Worm (Caenorhabditis elegans): ENCODE measurements around the gene C06H5.13.

C06H5.13 gene

DNA sequence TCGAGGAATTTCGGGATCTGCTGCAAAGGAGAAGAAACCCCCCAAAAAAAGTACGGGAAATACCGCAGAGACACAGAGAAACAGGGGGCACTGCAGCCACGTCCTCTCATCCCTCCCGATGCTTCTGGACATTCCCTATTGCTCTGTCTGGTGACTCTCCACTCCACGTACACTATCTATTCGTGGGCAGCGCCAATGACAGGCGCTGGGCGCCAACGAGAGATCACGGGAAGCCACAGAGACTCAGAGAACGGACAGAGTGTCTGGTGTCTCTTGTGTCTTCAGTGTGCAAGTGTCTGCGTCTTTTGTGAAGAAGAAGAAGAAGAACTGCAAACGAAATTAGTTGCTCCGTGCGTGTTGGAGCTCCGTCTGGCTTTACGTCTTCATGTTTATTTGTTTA lies 39.6 kb downstream of the C06H5.13 start:
- TF ChIP-seq zag-1 (tag; optimal IDR thresholded peaks at IDR 0.05) (peak; percentile 74), ceh-16 (tag; optimal IDR thresholded peaks at IDR 0.05) (peak; percentile 23), mdl-1 (tag; optimal IDR thresholded peaks at IDR 0.05) (peak; percentile 34 to 74), aly-2 (tag; optimal IDR thresholded peaks at IDR 0.05) (no peak), Y55F3AM.14 (GFP tag; optimal IDR thresholded peaks at IDR 0.05) (no peak), nhr-23 (tag; optimal IDR thresholded peaks at IDR 0.05) (no peak), nhr-11 (tag; optimal IDR thresholded peaks at IDR 0.05) (no peak), ztf-11 (tag; optimal IDR thresholded peaks at IDR 0.05) (peak; percentile 2), nhr-237 (tag; optimal IDR thresholded peaks at IDR 0.05) (peak; percentile 32), sma-9 (GFP tag; optimal IDR thresholded peaks at IDR 0.05) (peak; percentile 80), sma-9 (tag; optimal IDR thresholded peaks at IDR 0.05) (no peak), lsy-2 (tag; optimal IDR thresholded peaks at IDR 0.05) (peak; percentile 72 to 91), nhr-25 (tag; optimal IDR thresholded peaks at IDR 0.05) (peak; percentile 33), ztf-4 (tag; optimal IDR thresholded peaks at IDR 0.05) (no peak), F13H6.1 (tag; optimal IDR thresholded peaks at IDR 0.05) (peak; percentile 94), ceh-82 (tag; optimal IDR thresholded peaks at IDR 0.05) (no peak), nhr-21 (tag; optimal IDR thresholded peaks at IDR 0.05) (peak; percentile 67), mbf-1 (tag; optimal IDR thresholded peaks at IDR 0.05) (no peak), R02D3.7 (tag; optimal IDR thresholded peaks at IDR 0.05) (no peak), ZK546.5 (tag; optimal IDR thresholded peaks at IDR 0.05) (no peak), egl-27 (tag; optimal IDR thresholded peaks at IDR 0.05) (peak; percentile 80), nhr-6 (tag; optimal IDR thresholded peaks at IDR 0.05) (peak; percentile 55), elt-1 (tag; optimal IDR thresholded peaks at IDR 0.05) (no peak), unc-55 (GFP tag; optimal IDR thresholded peaks at IDR 0.05) (peak; percentile 87), crh-2 (tag; optimal IDR thresholded peaks at IDR 0.05) (peak; percentile 96), C34F6.9 (tag; optimal IDR thresholded peaks at IDR 0.05) (peak; percentile 88), peb-1 (tag; optimal IDR thresholded peaks at IDR 0.05) (no peak), sma-3 (GFP tag; optimal IDR thresholded peaks at IDR 0.05) (peak; percentile 72), snpc-4 (tag; optimal IDR thresholded peaks at IDR 0.05) (peak; percentile 76), nhr-129 (tag; optimal IDR thresholded peaks at IDR 0.05) (peak; percentile 91), lin-11 (tag; optimal IDR thresholded peaks at IDR 0.05) (peak; percentile 91), blmp-1 (tag; optimal IDR thresholded peaks at IDR 0.05; ENCODE audit: insufficient read depth) (peak; percentile 29), mab-5 (tag; optimal IDR thresholded peaks at IDR 0.05) (peak; percentile 13), gmeb-1 (tag; optimal IDR thresholded peaks at IDR 0.05) (peak; percentile 52), fos-1 (tag; optimal IDR thresholded peaks at IDR 0.05) (peak; percentile 69), dmd-4 (tag; optimal IDR thresholded peaks at IDR 0.05) (no peak), skn-1 (tag; optimal IDR thresholded peaks at IDR 0.05) (no peak), nhr-77 (tag; optimal IDR thresholded peaks at IDR 0.05) (no peak), nhr-10 (tag; optimal IDR thresholded peaks at IDR 0.05) (no peak), unc-62 (GFP tag; optimal IDR thresholded peaks at IDR 0.05) (no peak), ama-1 (optimal IDR thresholded peaks at IDR 0.05) (no peak), lin-13 (GFP tag; optimal IDR thresholded peaks at IDR 0.05) (peak; percentile 78), sem-4 (tag; optimal IDR thresholded peaks at IDR 0.05) (peak; percentile 55)

DNA sequence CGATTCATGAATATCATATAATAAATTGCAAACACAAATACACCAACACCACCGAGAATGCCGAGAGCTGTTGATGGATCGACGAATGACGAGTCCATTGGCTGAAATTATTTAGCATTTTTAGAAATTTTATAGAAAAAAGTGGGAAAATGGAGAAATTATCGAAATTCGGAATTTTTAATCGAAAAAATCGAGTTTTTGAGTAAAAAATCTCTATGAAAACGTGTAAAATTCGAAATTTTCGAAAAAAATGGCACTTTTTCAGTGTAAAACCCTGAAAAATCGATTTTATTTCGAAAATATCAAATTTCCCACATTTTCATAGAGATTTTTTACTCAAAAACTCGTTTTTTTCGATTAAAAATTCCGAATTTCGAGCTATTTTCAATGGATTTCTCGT lies 41.7 kb downstream of the C06H5.13 start, which contains the start of gene tcc-1:
TSS of gene tcc-1 (minus strand) at position 101 of the 400 bp plus-strand sequence.
- TF ChIP-seq nhr-237 (tag; optimal IDR thresholded peaks at IDR 0.05) (no peak), snpc-4 (tag; optimal IDR thresholded peaks at IDR 0.05) (no peak), alr-1 (tag; optimal IDR thresholded peaks at IDR 0.05) (no peak), sem-4 (tag; optimal IDR thresholded peaks at IDR 0.05) (no peak), elt-3 (tag; optimal IDR thresholded peaks at IDR 0.05) (no peak), mbf-1 (tag; optimal IDR thresholded peaks at IDR 0.05) (no peak), nhr-10 (tag; optimal IDR thresholded peaks at IDR 0.05) (no peak), F13H6.1 (tag; optimal IDR thresholded peaks at IDR 0.05) (no peak), crh-2 (tag; optimal IDR thresholded peaks at IDR 0.05) (no peak), nhr-77 (tag; optimal IDR thresholded peaks at IDR 0.05) (no peak), sma-9 (GFP tag; optimal IDR thresholded peaks at IDR 0.05) (no peak), sma-9 (tag; optimal IDR thresholded peaks at IDR 0.05) (no peak), blmp-1 (tag; optimal IDR thresholded peaks at IDR 0.05; ENCODE audit: insufficient read depth) (no peak), mab-5 (tag; optimal IDR thresholded peaks at IDR 0.05) (no peak), sma-3 (GFP tag; optimal IDR thresholded peaks at IDR 0.05) (no peak), nhr-21 (tag; optimal IDR thresholded peaks at IDR 0.05) (no peak), fos-1 (tag; optimal IDR thresholded peaks at IDR 0.05) (no peak), nhr-11 (tag; optimal IDR thresholded peaks at IDR 0.05) (no peak)
